Fruit fly (Drosophila melanogaster) whole organism, embryonic: ENCODE data around the gene Pnn.

Experiments
- B-H2 ChIP-seq: fragments of 200-800 bp; sonication (Bioruptor generic); optimal IDR thresholded peaks from 2 replicates; lab custom pipeline; 2018; ENCODE audit warnings: missing biosample characterization, mild to moderate bottlenecking, missing genetic modification characterization
- BEAF-32 ChIP-seq: fragments of 200-800 bp; sonication (Bioruptor generic); optimal IDR thresholded peaks from 3 replicates; lab custom pipeline; 2017; ENCODE audit warnings: missing biosample characterization, missing genetic modification characterization, mild to moderate bottlenecking, moderate library complexity, missing genetic modification reagents
- Bdp1 ChIP-seq: fragments of 200-800 bp; sonication (Bioruptor generic); optimal IDR thresholded peaks from 3 replicates; lab custom pipeline; 2016; ENCODE audit warnings: missing biosample characterization, missing genetic modification characterization
- CG10366 ChIP-seq: fragments of 200-800 bp; sonication (Bioruptor generic); IDR thresholded peaks from 2 replicates; pipeline ENCODE4 v1.3.6; 2022; ENCODE audit warnings: missing biosample characterization, missing genetic modification characterization
- CG10979 ChIP-seq: fragments of 200-800 bp; sonication (Bioruptor generic); optimal IDR thresholded peaks from 2 replicates; lab custom pipeline; 2018; ENCODE audit warnings: missing biosample characterization, mild to moderate bottlenecking, missing genetic modification characterization, moderate library complexity
- CG11247 ChIP-seq: fragments of 200-800 bp; sonication (Bioruptor generic); IDR thresholded peaks from 2 replicates; pipeline ENCODE4 v1.3.6; 2022; ENCODE audit warnings: missing biosample characterization, missing genetic modification characterization
- CG11723 ChIP-seq: fragments of 200-800 bp; sonication (Bioruptor generic); optimal IDR thresholded peaks from 2 replicates; lab custom pipeline; 2017; ENCODE audit warnings: missing biosample characterization, mild to moderate bottlenecking, missing genetic modification characterization
- CG15514 ChIP-seq: fragments of 200-800 bp; sonication (Bioruptor generic); optimal IDR thresholded peaks from 3 replicates; lab custom pipeline; 2017; ENCODE audit warnings: missing biosample characterization, missing genetic modification characterization, mild to moderate bottlenecking, moderate library complexity, missing genetic modification reagents
- CG18619 ChIP-seq: fragments of 200-800 bp; sonication (Bioruptor generic); optimal IDR thresholded peaks from 3 replicates; lab custom pipeline; 2017; ENCODE audit warnings: missing biosample characterization, mild to moderate bottlenecking, missing genetic modification characterization
- CG34376 ChIP-seq: fragments of 200-800 bp; sonication (Bioruptor generic); optimal IDR thresholded peaks from 2 replicates; lab custom pipeline; 2018; ENCODE audit warnings: missing biosample characterization, mild to moderate bottlenecking, missing genetic modification characterization
- CG34422 ChIP-seq: fragments of 200-800 bp; sonication (Bioruptor generic); IDR thresholded peaks from 3 replicates; pipeline ENCODE4 v1.3.6; 2022; ENCODE audit warnings: missing biosample characterization, missing genetic modification characterization
- CG42726 ChIP-seq: fragments of 200-800 bp; sonication (Bioruptor generic); IDR thresholded peaks from 2 replicates; pipeline ENCODE4 v1.3.6; 2022; ENCODE audit warnings: missing biosample characterization, missing genetic modification characterization; ENCODE audit not compliant: partially characterized antibody
- CG4360 ChIP-seq: fragments of 200-800 bp; sonication (Bioruptor generic); IDR thresholded peaks from 2 replicates; pipeline ENCODE4 v1.3.6; 2022; ENCODE audit warnings: missing biosample characterization, missing genetic modification characterization
- CG8924 ChIP-seq: fragments of 200-800 bp; optimal IDR thresholded peaks from 3 replicates; lab custom pipeline; 2019; ENCODE audit warnings: missing biosample characterization, mild to moderate bottlenecking, missing genetic modification characterization, moderate library complexity
- CTCF ChIP-seq: fragments of 200-800 bp; sonication (Bioruptor generic); optimal IDR thresholded peaks from 2 replicates; lab custom pipeline; 2017; ENCODE audit warnings: missing biosample characterization, mild to moderate bottlenecking, missing genetic modification characterization, moderate library complexity
- Doc3 ChIP-seq: fragments of 200-800 bp; sonication (Bioruptor generic); IDR thresholded peaks from 3 replicates; pipeline ENCODE4 v1.3.6; 2022; ENCODE audit warnings: missing biosample characterization, missing genetic modification characterization; ENCODE audit not compliant: partially characterized antibody
- E2f1 ChIP-seq: fragments of 200-800 bp; sonication (Bioruptor generic); IDR thresholded peaks from 2 replicates; pipeline ENCODE4 v1.3.6; 2022; ENCODE audit warnings: missing biosample characterization, missing genetic modification characterization
- HLH54F ChIP-seq: fragments of 200-800 bp; sonication (Bioruptor generic); optimal IDR thresholded peaks from 3 replicates; lab custom pipeline; 2016; ENCODE audit warnings: missing biosample characterization, missing genetic modification characterization
- Max ChIP-seq: fragments of 200-800 bp; sonication (Bioruptor generic); optimal IDR thresholded peaks from 2 replicates; lab custom pipeline; 2016; ENCODE audit warnings: missing biosample characterization, mild to moderate bottlenecking, missing genetic modification characterization
- Rx ChIP-seq: fragments of 200-800 bp; sonication (Bioruptor generic); IDR thresholded peaks from 2 replicates; pipeline ENCODE4 v1.3.6; 2022; ENCODE audit warnings: missing biosample characterization, missing genetic modification characterization
- Side ChIP-seq: fragments of 200-800 bp; sonication (Bioruptor generic); optimal IDR thresholded peaks from 2 replicates; lab custom pipeline; 2016; ENCODE audit warnings: missing biosample characterization, missing genetic modification characterization
- Sox100B ChIP-seq: fragments of 200-800 bp; sonication (Bioruptor generic); optimal IDR thresholded peaks from 3 replicates; lab custom pipeline; 2018; ENCODE audit warnings: missing biosample characterization, mild to moderate bottlenecking, missing genetic modification characterization
- TFAM ChIP-seq: fragments of 200-800 bp; sonication (Bioruptor generic); optimal IDR thresholded peaks from 2 replicates; lab custom pipeline; 2017; ENCODE audit warnings: missing biosample characterization, missing genetic modification characterization, inconsistent platforms
- Xrp1 ChIP-seq: fragments of 200-800 bp; sonication (Bioruptor generic); IDR thresholded peaks from 2 replicates; pipeline ENCODE4 v1.3.6; 2022; ENCODE audit warnings: missing biosample characterization, missing genetic modification characterization
- bbx ChIP-seq: fragments of 200-800 bp; sonication (Bioruptor generic); IDR thresholded peaks from 2 replicates; pipeline ENCODE4 v1.3.6; 2022; ENCODE audit warnings: missing biosample characterization, missing genetic modification characterization; ENCODE audit not compliant: partially characterized antibody
- bsh ChIP-seq, 2 experiments: fragments of 200-800 bp; sonication (Bioruptor generic); optimal IDR thresholded peaks; 2 replicates each; lab custom pipeline; 2017 to 2018; ENCODE audit warnings: mild to moderate bottlenecking in 2 of 2, missing biosample characterization in 2 of 2, missing genetic modification characterization in 2 of 2, moderate library complexity in 1 of 2
- chn ChIP-seq: fragments of 200-800 bp; sonication (Bioruptor generic); optimal IDR thresholded peaks from 2 replicates; lab custom pipeline; 2016; ENCODE audit warnings: missing biosample characterization, missing genetic modification characterization
- crol ChIP-seq: fragments of 200-800 bp; sonication (Bioruptor generic); IDR thresholded peaks from 2 replicates; pipeline ENCODE4 v1.3.6; 2022; ENCODE audit warnings: missing biosample characterization, missing genetic modification characterization
- dimm ChIP-seq: fragments of 200-800 bp; sonication (Bioruptor generic); IDR thresholded peaks from 2 replicates; pipeline ENCODE4 v1.3.6; 2022; ENCODE audit warnings: missing biosample characterization, missing genetic modification characterization
- ems ChIP-seq: fragments of 200-800 bp; sonication (Bioruptor generic); optimal IDR thresholded peaks from 3 replicates; lab custom pipeline; 2016; ENCODE audit warnings: missing biosample characterization, missing genetic modification characterization
- ewg ChIP-seq: fragments of 200-800 bp; sonication (Bioruptor generic); optimal IDR thresholded peaks from 3 replicates; lab custom pipeline; 2017; ENCODE audit warnings: mild to moderate bottlenecking, missing biosample characterization, missing genetic modification reagents, missing genetic modification characterization
- fd102C ChIP-seq: fragments of 200-800 bp; sonication (Bioruptor generic); optimal IDR thresholded peaks from 2 replicates; lab custom pipeline; 2018; ENCODE audit warnings: missing biosample characterization, mild to moderate bottlenecking, missing genetic modification characterization, moderate library complexity
- fd3F ChIP-seq: fragments of 200-800 bp; sonication (Bioruptor generic); optimal IDR thresholded peaks from 2 replicates; lab custom pipeline; 2018; ENCODE audit warnings: missing biosample characterization, mild to moderate bottlenecking, missing genetic modification characterization, moderate library complexity
- fru ChIP-seq: fragments of >200 bp; optimal IDR thresholded peaks from 2 replicates; lab custom pipeline; 2017
- ham ChIP-seq: fragments of 200-800 bp; sonication (Bioruptor generic); IDR thresholded peaks from 2 replicates; pipeline ENCODE4 v1.3.6; 2022; ENCODE audit warnings: missing biosample characterization, missing genetic modification characterization
- insv ChIP-seq, 2 experiments: fragments of 200-800 bp; sonication (Bioruptor generic); optimal IDR thresholded peaks; 3 replicates each; lab custom pipeline; 2016 to 2018; ENCODE audit warnings: missing biosample characterization in 2 of 2, missing genetic modification characterization in 2 of 2
- inv ChIP-seq: fragments of 200-800 bp; sonication (Bioruptor generic); IDR thresholded peaks from 2 replicates; pipeline ENCODE4 v1.3.6; 2022; ENCODE audit warnings: missing biosample characterization, missing genetic modification characterization; ENCODE audit not compliant: partially characterized antibody
- kay ChIP-seq: fragments of 200-800 bp; sonication (Bioruptor generic); optimal IDR thresholded peaks from 2 replicates; lab custom pipeline; 2016; ENCODE audit warnings: missing biosample characterization, missing genetic modification characterization
- peb ChIP-seq: fragments of 200-800 bp; sonication (Bioruptor generic); IDR thresholded peaks from 2 replicates; pipeline ENCODE4 v1.3.6; 2022; ENCODE audit warnings: missing biosample characterization, missing genetic modification characterization
- pho ChIP-seq: fragments of 200-800 bp; sonication (Bioruptor generic); optimal IDR thresholded peaks from 2 replicates; lab custom pipeline; 2016; ENCODE audit warnings: missing biosample characterization, missing genetic modification characterization
- phol ChIP-seq: fragments of 200-800 bp; sonication (Bioruptor generic); optimal IDR thresholded peaks from 3 replicates; lab custom pipeline; 2018; ENCODE audit warnings: missing biosample characterization, mild to moderate bottlenecking, missing genetic modification characterization, moderate library complexity
- pnt ChIP-seq: fragments of 200-800 bp; sonication (Bioruptor generic); optimal IDR thresholded peaks from 3 replicates; lab custom pipeline; 2016; ENCODE audit warnings: missing biosample characterization, missing genetic modification characterization
- prd ChIP-seq, 3 experiments: fragments of >200 bp in 2 of 3; fragments of 200-800 bp in 1 of 3; sonication (Bioruptor generic) in 1 of 3; optimal IDR thresholded peaks in 2 of 3; IDR thresholded peaks in 1 of 3; 2 replicates in 2 of 3; 3 replicates in 1 of 3; pipeline versions ENCODE4 v1.3.6 to Lab custom; 2017 to 2022; ENCODE audit warnings: missing biosample characterization in 1 of 3, missing genetic modification characterization in 1 of 3
- pzg ChIP-seq: fragments of 200-800 bp; sonication (Bioruptor generic); optimal IDR thresholded peaks from 3 replicates; lab custom pipeline; 2018; ENCODE audit warnings: missing biosample characterization, mild to moderate bottlenecking, missing genetic modification characterization, moderate library complexity
- slbo ChIP-seq: fragments of 200-800 bp; sonication (Bioruptor generic); IDR thresholded peaks from 2 replicates; pipeline ENCODE4 v1.3.6; 2022; ENCODE audit warnings: missing biosample characterization, missing genetic modification characterization
- sqz ChIP-seq: fragments of 200-800 bp; sonication (Bioruptor generic); optimal IDR thresholded peaks from 3 replicates; lab custom pipeline; 2018; ENCODE audit warnings: missing biosample characterization, mild to moderate bottlenecking, missing genetic modification characterization
- stwl ChIP-seq: fragments of 200-800 bp; sonication (Bioruptor generic); optimal IDR thresholded peaks from 3 replicates; lab custom pipeline; 2018; ENCODE audit warnings: missing biosample characterization, mild to moderate bottlenecking, missing genetic modification characterization, moderate library complexity
- tin ChIP-seq: fragments of 200-800 bp; sonication (Bioruptor generic); optimal IDR thresholded peaks from 3 replicates; lab custom pipeline; 2016; ENCODE audit warnings: missing biosample characterization, missing genetic modification characterization
- vnd ChIP-seq: fragments of 200-800 bp; sonication (Bioruptor generic); IDR thresholded peaks from 3 replicates; pipeline ENCODE4 v1.3.6; 2022; ENCODE audit warnings: missing biosample characterization, missing genetic modification characterization; ENCODE audit not compliant: partially characterized antibody
- zfh2 ChIP-seq: fragments of 200-800 bp; sonication (Bioruptor generic); optimal IDR thresholded peaks from 2 replicates; lab custom pipeline; 2016; ENCODE audit warnings: missing biosample characterization, missing genetic modification characterization

The Pnn gene

DNA sequence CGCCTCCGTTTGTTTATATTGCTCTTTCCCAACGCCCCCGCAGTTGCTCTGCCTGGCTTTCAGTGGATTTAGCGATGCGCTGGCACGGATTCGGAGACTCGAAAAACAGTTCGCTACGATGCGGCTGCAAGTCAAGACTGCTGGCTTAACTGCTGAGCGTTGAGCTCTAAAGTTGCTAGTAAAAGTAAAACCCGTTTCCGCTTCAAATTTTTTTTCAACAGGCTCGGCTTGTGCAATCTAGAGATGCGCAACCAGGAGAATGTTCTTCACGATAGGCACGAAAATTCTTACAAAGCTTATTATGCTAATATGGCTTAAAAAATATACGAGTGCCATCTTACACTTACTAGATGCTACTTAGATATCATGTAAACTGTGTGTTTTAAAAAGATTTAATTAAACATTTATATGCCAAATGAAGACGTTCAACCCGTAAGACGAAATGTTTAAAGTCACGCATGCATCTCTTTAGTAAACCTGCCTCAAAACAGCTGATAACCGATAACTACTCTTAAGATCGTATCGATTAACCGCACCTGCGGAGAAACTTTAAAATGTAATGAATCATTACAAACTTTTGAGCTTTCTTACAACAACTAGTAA lies 6.7 kb downstream of the Pnn start, which contains the start of gene CG12948 (continued):
- TF ChIP-seq E2f1 (GFP tag; lab: Robert Waterston, UW) (no peak), peb (no peak), CG42726 (0 out of 2 replicates have a peak, but pooled peaks have one; percentile 19), CG18619 (GFP tag; lab: Kevin White, UChicago) (no peak), dimm (GFP tag; lab: Robert Waterston, UW) (no peak), vnd (GFP tag; lab: Robert Waterston, UW) (peak; percentile 86), CG4360 (GFP tag; lab: Robert Waterston, UW) (no peak), chn (GFP tag; lab: Kevin White, UChicago) (peak; percentile 21), zfh2 (peak; percentile 20), CG34422 (0 out of 3 replicates have a peak, but pooled peaks have one; percentile 40), stwl (tag; lab: Kevin White, UChicago) (no peak), Side (peak; percentile 19), prd (optimal IDR thresholded peaks at IDR 0.05; lab: Kevin White, UChicago) (no peak), prd (GFP tag; IDR thresholded peaks at IDR 0.05; lab: Robert Waterston, UW) (peak; percentile 34; the same call in 1 of the 3 replicates), B-H2 (GFP tag; lab: Kevin White, UChicago) (peak; percentile 66), pzg (GFP tag; lab: Kevin White, UChicago) (peak; percentile 23), slbo (GFP tag; lab: Robert Waterston, UW) (peak; percentile 67), phol (tag; lab: Kevin White, UChicago) (peak; percentile 45), kay (GFP tag; lab: Kevin White, UChicago) (no peak), Rx (GFP tag; lab: Robert Waterston, UW) (no peak), Sox100B (GFP tag; lab: Kevin White, UChicago) (no peak), Xrp1 (GFP tag; lab: Robert Waterston, UW) (peak; percentile 56), ham (GFP tag; lab: Robert Waterston, UW) (no peak), TFAM (GFP tag; lab: Kevin White, UChicago) (no peak), CG34376 (GFP tag; lab: Kevin White, UChicago) (peak; percentile 63), pnt (peak; percentile 25), ewg (GFP tag; lab: Kevin White, UChicago) (no peak), Bdp1 (GFP tag; lab: Kevin White, UChicago) (peak; percentile 23), BEAF-32 (GFP tag; lab: Kevin White, UChicago) (peak; percentile 89), CG11247 (peak; percentile 18; the same call in 1 of the 2 replicates), CG11723 (GFP tag; lab: Kevin White, UChicago) (no peak), insv (GFP tag; optimal IDR thresholded peaks at IDR 0.05; lab: Kevin White, UChicago) (peak in 1 of 2 experiments; percentile 32), tin (peak; percentile 50), inv (GFP tag; lab: Robert Waterston, UW) (peak; percentile 81), CTCF (GFP tag; lab: Kevin White, UChicago) (no peak), ems (peak; percentile 11), fd102C (no peak), HLH54F (peak; percentile 53), CG10979 (tag; lab: Kevin White, UChicago) (peak; percentile 35), CG10366 (GFP tag; lab: Robert Waterston, UW) (peak; percentile 11; the same call in 1 of the 2 replicates), bbx (peak; percentile 75), fd3F (GFP tag; lab: Kevin White, UChicago) (no peak), pho (GFP tag; lab: Kevin White, UChicago) (peak; percentile 40), Doc3 (GFP tag; lab: Robert Waterston, UW) (peak; percentile 98), sqz (peak; percentile 97), Max (peak; percentile 52), CG8924 (tag; lab: Kevin White, UChicago) (peak; percentile 64), crol (GFP tag; lab: Robert Waterston, UW) (no peak), CG15514 (GFP tag; lab: Kevin White, UChicago) (peak; percentile 61), bsh (GFP tag; optimal IDR thresholded peaks at IDR 0.05; lab: Kevin White, UChicago) (peak in 1 of 2 experiments; percentile 45), fru (lab: Kevin White, UChicago) (no peak)
